Worm (Caenorhabditis elegans): ENCODE results near the gene nlp-19.

DNA sequence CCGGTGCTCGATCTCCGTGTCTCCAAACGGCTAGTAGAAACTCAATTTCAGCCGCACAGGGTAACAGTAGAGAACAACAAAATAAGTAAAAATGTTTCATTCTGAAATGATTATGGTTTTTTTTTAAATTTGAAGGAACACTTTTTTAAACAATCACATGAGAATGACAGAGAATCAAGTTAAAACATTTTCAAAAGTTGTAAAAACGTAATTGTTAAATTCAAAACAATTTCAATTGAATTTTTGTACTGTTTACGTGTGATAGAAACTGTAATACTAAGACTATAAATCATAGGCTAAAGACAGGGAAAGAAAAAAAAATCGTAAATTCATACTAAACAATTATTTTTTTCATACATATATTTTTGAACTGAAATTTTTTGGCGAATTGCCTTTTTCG lies 17.3 kb upstream of the nlp-19 start, which contains the start of gene pho-7:
- no peak for TF ChIP-seq pax-1 (tag; optimal IDR thresholded peaks at IDR 0.05)
- no peak for TF ChIP-seq ceh-30 (tag; optimal IDR thresholded peaks at IDR 0.05)
- TF ChIP-seq pha-4 (tag; optimal IDR thresholded peaks at IDR 0.05): no peak
- TF ChIP-seq sox-4 (tag; optimal IDR thresholded peaks at IDR 0.05): no peak
- no peak for TF ChIP-seq ceh-45 (GFP tag; IDR thresholded peaks at IDR 0.05)
- TF ChIP-seq pha-2 (tag; optimal IDR thresholded peaks at IDR 0.05): no peak
- no peak for TF ChIP-seq hlh-13 (GFP tag; optimal IDR thresholded peaks at IDR 0.05)
- TF ChIP-seq hlh-30 (tag; optimal IDR thresholded peaks at IDR 0.05; ENCODE audit: insufficient read depth): no peak
- no peak for TF ChIP-seq che-1 (tag; optimal IDR thresholded peaks at IDR 0.05)
- TF ChIP-seq pag-3 (tag; optimal IDR thresholded peaks at IDR 0.05; ENCODE audit: borderline replicate concordance): no peak

Measured in whole organism, late embryonic.